Fruit fly (Drosophila melanogaster): ENCODE results near the gene JTBR.

JTBR gene

DNA sequence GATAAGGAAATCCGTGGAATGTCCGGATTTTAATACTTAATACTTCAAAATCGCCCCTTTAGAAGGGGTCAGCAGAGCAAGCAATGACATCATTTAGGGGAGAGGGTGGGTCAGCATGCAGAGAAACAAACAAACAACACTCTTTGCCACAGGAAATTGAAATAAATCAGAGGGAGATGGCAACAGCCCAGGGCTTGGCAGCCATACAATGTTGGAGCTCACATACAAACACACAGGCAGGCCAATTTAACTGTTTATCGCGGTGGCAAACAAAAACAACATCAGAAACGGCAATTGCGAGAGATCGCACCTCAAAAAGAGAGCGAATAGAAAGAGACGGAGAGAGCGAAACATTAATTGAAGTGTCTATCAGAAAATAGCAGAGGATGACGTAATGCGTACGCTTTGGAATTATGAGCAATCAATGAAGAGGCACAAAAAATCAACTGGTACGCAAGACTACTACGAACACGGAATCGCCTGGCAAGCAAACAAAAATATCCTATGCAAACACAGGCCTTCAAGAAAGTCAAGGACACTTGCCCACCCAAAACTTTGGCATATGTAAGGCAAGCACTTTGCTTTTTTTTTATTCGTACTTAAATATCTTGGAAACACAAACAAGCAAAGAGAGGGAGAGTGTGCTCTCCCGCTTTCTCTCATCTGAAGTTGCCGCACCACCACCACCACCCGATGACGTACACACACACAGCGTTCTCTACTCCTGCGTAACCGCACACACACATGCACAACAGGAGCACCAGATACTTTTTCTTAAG lies 8.3 kb downstream of the JTBR start (continued):
- TF ChIP-seq lab (GFP tag; optimal IDR thresholded peaks at IDR 0.05) (peak; percentile 78), CG43689 (GFP tag; IDR thresholded peaks at IDR 0.05) (no peak), kni (GFP tag; optimal IDR thresholded peaks at IDR 0.05) (peak; percentile 64), CG14965 (GFP tag; optimal IDR thresholded peaks at IDR 0.05; ENCODE audit: borderline replicate concordance) (no peak), hkb (optimal IDR thresholded peaks at IDR 0.05) (no peak), hkb (GFP tag; IDR thresholded peaks at IDR 0.05) (peak; percentile 34; the same call in 1 of the 2 replicates), pho (GFP tag; optimal IDR thresholded peaks at IDR 0.05) (no peak), tll (GFP tag; optimal IDR thresholded peaks at IDR 0.05) (peak in 1 of 2 experiments; percentile 16), Dfd (GFP tag; optimal IDR thresholded peaks at IDR 0.05) (no peak), nerfin-1 (tag; optimal IDR thresholded peaks at IDR 0.05) (peak; percentile 84), sim (GFP tag; IDR thresholded peaks at IDR 0.05) (0 out of 2 replicates have a peak, but pooled peaks have one; percentile 20), CG5953 (GFP tag; IDR thresholded peaks at IDR 0.05) (no peak), gro (GFP tag; optimal IDR thresholded peaks at IDR 0.05) (peak; percentile 40), emc (GFP tag; optimal IDR thresholded peaks at IDR 0.05) (no peak), trh (GFP tag; optimal IDR thresholded peaks at IDR 0.05) (no peak), Lim3 (GFP tag; IDR thresholded peaks at IDR 0.05) (no peak), twi (tag; optimal IDR thresholded peaks at IDR 0.05) (no peak), CG17912 (GFP tag; optimal IDR thresholded peaks at IDR 0.05) (peak; percentile 82), cg (GFP tag; optimal IDR thresholded peaks at IDR 0.05) (peak; percentile 88), CG3281 (GFP tag; optimal IDR thresholded peaks at IDR 0.05) (peak; percentile 57), CG9817 (tag; optimal IDR thresholded peaks at IDR 0.05) (no peak), Nf-YA (GFP tag; IDR thresholded peaks at IDR 0.05) (no peak), zf30C (GFP tag; optimal IDR thresholded peaks at IDR 0.05) (no peak), CG2712 (tag; optimal IDR thresholded peaks at IDR 0.05) (no peak), maf-S (GFP tag; optimal IDR thresholded peaks at IDR 0.05) (no peak), CG10274 (GFP tag; optimal IDR thresholded peaks at IDR 0.05) (no peak), CG14667 (GFP tag; IDR thresholded peaks at IDR 0.05) (no peak), CG30403 (GFP tag; optimal IDR thresholded peaks at IDR 0.05) (no peak), CG9727 (GFP tag; optimal IDR thresholded peaks at IDR 0.05) (peak; percentile 31), her (GFP tag; optimal IDR thresholded peaks at IDR 0.05) (peak; percentile 41), ems (GFP tag; optimal IDR thresholded peaks at IDR 0.05) (no peak), Mes4 (GFP tag; optimal IDR thresholded peaks at IDR 0.05) (no peak), fru (optimal IDR thresholded peaks at IDR 0.05) (no peak), CG9437 (GFP tag; optimal IDR thresholded peaks at IDR 0.05) (no peak), CG8290 (GFP tag; optimal IDR thresholded peaks at IDR 0.05) (no peak), CG8290 (tag; optimal IDR thresholded peaks at IDR 0.05) (no peak), sc (optimal IDR thresholded peaks at IDR 0.05) (no peak), sc (GFP tag; optimal IDR thresholded peaks at IDR 0.05) (no peak), CG6689 (GFP tag; IDR thresholded peaks at IDR 0.05) (0 out of 2 replicates have a peak, but pooled peaks have one; percentile 11), CG30431 (GFP tag; optimal IDR thresholded peaks at IDR 0.05) (no peak), schlank (tag; optimal IDR thresholded peaks at IDR 0.05) (peak; percentile 32), kah (GFP tag; optimal IDR thresholded peaks at IDR 0.05) (peak; percentile 9), CG9932 (GFP tag; IDR thresholded peaks at IDR 0.05) (peak; percentile 50; the same call in 1 of the 2 replicates), prd (optimal IDR thresholded peaks at IDR 0.05) (no peak), prd (GFP tag; IDR thresholded peaks at IDR 0.05) (no peak), CG7987 (GFP tag; optimal IDR thresholded peaks at IDR 0.05) (peak; percentile 55), HmgZ (tag; optimal IDR thresholded peaks at IDR 0.05) (peak; percentile 56), CG7839 (tag; optimal IDR thresholded peaks at IDR 0.05) (no peak), MBD-R2 (GFP tag; IDR thresholded peaks at IDR 0.05) (peak; percentile 30; the same call in 1 of the 2 replicates), Gug (GFP tag; IDR thresholded peaks at IDR 0.05) (no peak), Sry-δ (GFP tag; optimal IDR thresholded peaks at IDR 0.05) (no peak)
